Fruit fly (Drosophila melanogaster): Measurements from ENCODE around the gene CG8132.

The CG8132 gene

DNA sequence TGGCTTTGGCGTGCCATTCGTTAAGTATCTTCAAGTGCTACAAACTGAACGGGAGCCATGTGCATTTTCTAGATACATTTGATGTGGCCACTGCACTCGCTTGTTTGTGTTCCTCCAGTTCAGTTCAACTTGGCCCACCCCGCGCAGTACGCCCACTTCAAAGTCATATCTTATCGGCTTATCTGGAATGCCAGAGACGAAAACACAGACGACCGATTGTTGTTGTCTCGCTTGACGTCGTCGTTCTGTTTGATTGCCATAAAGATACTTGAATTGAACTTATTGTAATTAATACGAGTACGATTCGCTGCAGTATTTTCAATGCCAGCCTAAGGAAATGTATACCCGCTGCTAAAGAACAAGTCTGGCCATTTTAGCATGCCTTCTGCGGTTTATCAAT lies 13.7 kb upstream of the CG8132 start:
- no peak for TF ChIP-seq cato (GFP tag; optimal IDR thresholded peaks at IDR 0.05; ENCODE audit: borderline replicate concordance)
- TF ChIP-seq Sry-δ (GFP tag; optimal IDR thresholded peaks at IDR 0.05): no peak
- TF ChIP-seq CG10274 (GFP tag; optimal IDR thresholded peaks at IDR 0.05): no peak
- TF ChIP-seq CG12155 (GFP tag; optimal IDR thresholded peaks at IDR 0.05): no peak
- no peak for TF ChIP-seq CG8359 (GFP tag; optimal IDR thresholded peaks at IDR 0.05; ENCODE audit: borderline replicate concordance)
- TF ChIP-seq crol (GFP tag; IDR thresholded peaks at IDR 0.05): peak; percentile 29; the same call in 1 of the 2 replicates
- TF ChIP-seq sug (tag; optimal IDR thresholded peaks at IDR 0.05): peak; percentile 31
- TF ChIP-seq NC2α (GFP tag; optimal IDR thresholded peaks at IDR 0.05): no peak
- TF ChIP-seq Adf1 (GFP tag; IDR thresholded peaks at IDR 0.05): no peak
- no peak for TF ChIP-seq CG1024 (GFP tag; IDR thresholded peaks at IDR 0.05)
- TF ChIP-seq sc (optimal IDR thresholded peaks at IDR 0.05): no peak
- no peak for TF ChIP-seq sc (GFP tag; optimal IDR thresholded peaks at IDR 0.05)
- TF ChIP-seq lmd (GFP tag; IDR thresholded peaks at IDR 0.05): no peak
- no peak for TF ChIP-seq CG17568 (GFP tag; optimal IDR thresholded peaks at IDR 0.05)
- peak; percentile 20 for TF ChIP-seq Med (GFP tag)
- TF ChIP-seq vnd (GFP tag; IDR thresholded peaks at IDR 0.05; ENCODE audit: partially characterized antibody): no peak
- TF ChIP-seq fu2 (GFP tag; optimal IDR thresholded peaks at IDR 0.05): no peak
- TF ChIP-seq CG30020 (tag; optimal IDR thresholded peaks at IDR 0.05): no peak
- no peak for TF ChIP-seq ac (GFP tag; optimal IDR thresholded peaks at IDR 0.05)
- no peak for TF ChIP-seq ash1 (GFP tag; optimal IDR thresholded peaks at IDR 0.05)
- no peak for TF ChIP-seq Ets65A (GFP tag)
- no peak for TF ChIP-seq sima (GFP tag; optimal IDR thresholded peaks at IDR 0.05)
- no peak for TF ChIP-seq Sox102F (GFP tag; optimal IDR thresholded peaks at IDR 0.05)
- TF ChIP-seq CG6689 (GFP tag; IDR thresholded peaks at IDR 0.05): no peak
- TF ChIP-seq nmo (GFP tag; optimal IDR thresholded peaks at IDR 0.05): no peak
- peak; percentile 16 for TF ChIP-seq CG15601 (tag; optimal IDR thresholded peaks at IDR 0.05)
- TF ChIP-seq TFAM (GFP tag; optimal IDR thresholded peaks at IDR 0.05): no peak
- peak; percentile 91 for TF ChIP-seq sd (tag; optimal IDR thresholded peaks at IDR 0.05)
- TF ChIP-seq Mrtf (GFP tag; IDR thresholded peaks at IDR 0.05): no peak
- peak; percentile 3 for TF ChIP-seq lab (GFP tag; optimal IDR thresholded peaks at IDR 0.05)
- no peak for TF ChIP-seq NfI (GFP tag; optimal IDR thresholded peaks at IDR 0.05)
- no peak for TF ChIP-seq CHES-1-like (GFP tag; optimal IDR thresholded peaks at IDR 0.05)
- TF ChIP-seq CG2129 (GFP tag; IDR thresholded peaks at IDR 0.05; ENCODE audit: partially characterized antibody): no peak
- no peak for TF ChIP-seq fd64A (GFP tag; optimal IDR thresholded peaks at IDR 0.05)
- no peak for TF ChIP-seq gcm2 (GFP tag; optimal IDR thresholded peaks at IDR 0.05)
- no peak for TF ChIP-seq MBD-R2 (GFP tag; IDR thresholded peaks at IDR 0.05)
- TF ChIP-seq CG9797 (GFP tag; optimal IDR thresholded peaks at IDR 0.05): no peak
- TF ChIP-seq CG4730 (GFP tag; IDR thresholded peaks at IDR 0.05): no peak
- TF ChIP-seq tin (GFP tag; optimal IDR thresholded peaks at IDR 0.05): no peak
- no peak for TF ChIP-seq CG31365 (tag; optimal IDR thresholded peaks at IDR 0.05)
- no peak for TF ChIP-seq dmrt11E (tag; optimal IDR thresholded peaks at IDR 0.05)
- peak; percentile 56 for TF ChIP-seq exex (tag; optimal IDR thresholded peaks at IDR 0.05)
- TF ChIP-seq CG6175 (GFP tag; IDR thresholded peaks at IDR 0.05): no peak
- TF ChIP-seq Hand (GFP tag; optimal IDR thresholded peaks at IDR 0.05): no peak
- no peak for TF ChIP-seq CG15514 (GFP tag; optimal IDR thresholded peaks at IDR 0.05)
- TF ChIP-seq Oaz (GFP tag; IDR thresholded peaks at IDR 0.05): no peak
- no peak for TF ChIP-seq pb (GFP tag; optimal IDR thresholded peaks at IDR 0.05)
- TF ChIP-seq mirr (GFP tag; optimal IDR thresholded peaks at IDR 0.05): peak; percentile 44
- no peak for TF ChIP-seq CG10543 (GFP tag; optimal IDR thresholded peaks at IDR 0.05)
- TF ChIP-seq CG1602 (GFP tag; optimal IDR thresholded peaks at IDR 0.05): no peak
- no peak for TF ChIP-seq CG32767 (GFP tag; IDR thresholded peaks at IDR 0.05)
- TF ChIP-seq GATAe (GFP tag; conservative IDR thresholded peaks at IDR 0.05): peak; percentile 69
